Worm (Caenorhabditis elegans) whole organism, early embryonic: ENCODE data around the gene Y38A10A.2.

Experiments used
- ama-1 ChIP-seq: fragments of 150-350 bp; optimal IDR thresholded peaks from 2 replicates; lab custom pipeline; 2014
- ets-7 ChIP-seq: sonication (generic microtip); optimal IDR thresholded peaks from 2 replicates; lab custom pipeline; 2016; ENCODE audit warnings: missing genotype, missing genetic modification characterization, missing compliant biosample characterization
- flt-1 ChIP-seq: fragments of 200-800 bp; sonication (Bioruptor generic); IDR thresholded peaks from 2 replicates; pipeline ENCODE4 v1.3.6; 2022; ENCODE audit warnings: missing genetic modification characterization, missing compliant biosample characterization
- hnd-1 ChIP-seq: sonication (generic microtip); optimal IDR thresholded peaks from 2 replicates; lab custom pipeline; 2016; ENCODE audit warnings: missing genetic modification characterization, missing compliant biosample characterization
- scrt-1 ChIP-seq: fragments of 200-800 bp; sonication (Bioruptor generic); IDR thresholded peaks from 2 replicates; pipeline ENCODE4 v1.3.6; 2022; ENCODE audit warnings: missing genetic modification characterization, missing compliant biosample characterization
- tbx-37 ChIP-seq: fragments of 200-800 bp; sonication (Bioruptor generic); conservative IDR thresholded peaks from 2 replicates; pipeline ENCODE4 v1.3.6; 2022; ENCODE audit warnings: missing genetic modification reagents, missing genetic modification characterization, missing compliant biosample characterization
- tra-4 ChIP-seq: sonication (generic microtip); optimal IDR thresholded peaks from 2 replicates; lab custom pipeline; 2017; ENCODE audit warnings: missing genetic modification characterization, missing compliant biosample characterization

DNA sequence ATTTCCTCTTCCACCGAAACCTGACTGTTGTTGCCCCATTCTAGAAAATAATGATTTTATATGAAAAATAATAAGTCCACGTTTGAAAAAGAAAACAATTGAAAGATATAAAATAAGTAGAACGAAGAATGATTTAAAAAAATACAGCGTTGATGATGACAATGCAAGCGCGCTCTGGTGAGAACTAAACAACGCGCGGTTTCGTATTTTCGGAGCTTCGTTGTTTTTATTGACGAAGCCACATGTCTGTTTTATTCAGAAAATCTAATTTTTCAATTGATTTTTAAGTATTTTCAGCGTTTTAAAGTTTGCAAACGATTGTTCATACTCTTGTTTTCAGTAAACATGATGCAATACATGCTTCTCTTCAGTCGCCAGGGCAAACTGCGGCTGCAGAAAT is 45.6 kb downstream of the Y38A10A.2 start, which contains the start of the genes rpt-2 and aps-1:
- TF ChIP-seq tra-4 (tag; lab: Kevin White, UChicago): no peak
- no peak for TF ChIP-seq ama-1 (lab: Kevin White, UChicago)
- no peak for TF ChIP-seq ets-7 (tag; lab: Kevin White, UChicago)
- no peak for TF ChIP-seq flt-1 (GFP tag; lab: Robert Waterston, UW)
- no peak for TF ChIP-seq tbx-37 (GFP tag; lab: Robert Waterston, UW)
- no peak for TF ChIP-seq hnd-1 (tag; lab: Kevin White, UChicago)
- TF ChIP-seq scrt-1 (GFP tag; lab: Robert Waterston, UW): no peak
